Worm (Caenorhabditis elegans): Measurements from ENCODE around the gene pnc-1.

- TF ChIP-seq sdc-2 (tag; optimal IDR thresholded peaks at IDR 0.05) (no peak), nhr-11 (tag; optimal IDR thresholded peaks at IDR 0.05) (no peak), nfya-1 (tag; optimal IDR thresholded peaks at IDR 0.05) (no peak), ets-4 (tag; optimal IDR thresholded peaks at IDR 0.05) (no peak), fkh-10 (GFP tag; optimal IDR thresholded peaks at IDR 0.05) (no peak)
Measured at ce11 chrIV:159864-160263, 24.4 kb upstream of the pnc-1 start, which contains the start of gene Y38C1AA.19.

All from whole organism, late embryonic.